Worm (Caenorhabditis elegans) whole organism, midembryonic: ENCODE data around the gene C18H9.1.

Experiments used
- T22C8.4 ChIP-seq: fragments of 200-800 bp; sonication (Bioruptor generic); IDR thresholded peaks from 2 replicates; pipeline ENCODE4 v1.3.6; 2022; ENCODE audit warnings: missing genetic modification characterization, missing compliant biosample characterization
- cog-1 ChIP-seq: sonication (generic microtip); optimal IDR thresholded peaks from 2 replicates; lab custom pipeline; 2016; ENCODE audit warnings: missing genetic modification characterization, missing compliant biosample characterization
- flt-1 ChIP-seq: fragments of 200-800 bp; sonication (Bioruptor generic); IDR thresholded peaks from 2 replicates; pipeline ENCODE4 v1.3.6; 2022; ENCODE audit warnings: missing genetic modification characterization, missing compliant biosample characterization
- klf-2 ChIP-seq: fragments of 200-800 bp; sonication (Bioruptor generic); conservative IDR thresholded peaks from 2 replicates; pipeline ENCODE4 v1.3.6; 2022; ENCODE audit warnings: missing genetic modification reagents, missing genetic modification characterization, missing compliant biosample characterization
- med-1 ChIP-seq: sonication (generic microtip); optimal IDR thresholded peaks from 2 replicates; lab custom pipeline; 2017; ENCODE audit warnings: missing genetic modification characterization, mild to moderate bottlenecking, missing compliant biosample characterization, antibody characterized with exemption, missing genetic modification reagents; ENCODE audit not compliant: insufficient read depth
- ref-1 ChIP-seq: fragments of 200-800 bp; sonication (Bioruptor generic); conservative IDR thresholded peaks from 2 replicates; pipeline ENCODE4 v1.3.6; 2022; ENCODE audit warnings: missing genetic modification reagents, missing genetic modification characterization, missing compliant biosample characterization
- tab-1 ChIP-seq: fragments of 200-800 bp; sonication (Bioruptor generic); IDR thresholded peaks from 2 replicates; pipeline ENCODE4 v1.3.6; 2022; ENCODE audit warnings: missing genetic modification characterization, missing compliant biosample characterization
- ztf-23 ChIP-seq: fragments of 200-800 bp; sonication (Bioruptor generic); IDR thresholded peaks from 2 replicates; pipeline ENCODE4 v1.3.6; 2022; ENCODE audit warnings: missing genetic modification reagents, missing genetic modification characterization, missing compliant biosample characterization
- ztf-29 ChIP-seq: fragments of 200-800 bp; sonication (Bioruptor generic); IDR thresholded peaks from 2 replicates; pipeline ENCODE4 v1.3.6; 2022; ENCODE audit warnings: missing genetic modification reagents, missing genetic modification characterization, missing compliant biosample characterization

C18H9.1 gene

DNA sequence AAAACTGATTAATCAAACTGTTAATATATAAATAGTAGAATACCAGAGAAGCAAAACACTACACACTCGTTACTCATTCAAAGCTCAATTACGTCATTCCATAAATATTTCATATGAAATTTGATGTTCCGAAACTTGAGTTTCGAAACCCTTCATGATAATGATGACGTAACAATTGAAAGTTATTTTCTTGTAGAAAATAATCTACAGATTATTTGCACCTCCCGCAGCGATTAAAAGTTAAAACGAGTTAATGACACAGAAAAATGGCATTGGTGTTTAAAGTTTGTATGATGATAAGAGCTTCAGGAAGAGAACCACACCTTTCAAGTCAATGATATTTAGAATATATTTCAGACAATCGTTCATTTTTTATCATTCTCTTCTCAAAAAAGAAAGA, 25.0 kb upstream of the C18H9.1 start, which contains the start of gene H43E16.1:
Gene H43E16.1, plus strand, starts transcription at position 375 of the 400 bp plus-strand sequence.
- TF ChIP-seq T22C8.4 (GFP tag; lab: Robert Waterston, UW) = no peak
- no peak for TF ChIP-seq tab-1 (GFP tag; lab: Robert Waterston, UW)
- no peak for TF ChIP-seq cog-1 (tag; lab: Kevin White, UChicago)
- no peak for TF ChIP-seq klf-2 (GFP tag; lab: Robert Waterston, UW)
- no peak for TF ChIP-seq ref-1 (GFP tag; lab: Robert Waterston, UW)
- no peak for TF ChIP-seq ztf-29 (GFP tag; lab: Robert Waterston, UW)
- no peak for TF ChIP-seq med-1 (GFP tag; lab: Kevin White, UChicago)
- TF ChIP-seq ztf-23 (GFP tag; lab: Robert Waterston, UW) = no peak
- TF ChIP-seq flt-1 = no peak

DNA sequence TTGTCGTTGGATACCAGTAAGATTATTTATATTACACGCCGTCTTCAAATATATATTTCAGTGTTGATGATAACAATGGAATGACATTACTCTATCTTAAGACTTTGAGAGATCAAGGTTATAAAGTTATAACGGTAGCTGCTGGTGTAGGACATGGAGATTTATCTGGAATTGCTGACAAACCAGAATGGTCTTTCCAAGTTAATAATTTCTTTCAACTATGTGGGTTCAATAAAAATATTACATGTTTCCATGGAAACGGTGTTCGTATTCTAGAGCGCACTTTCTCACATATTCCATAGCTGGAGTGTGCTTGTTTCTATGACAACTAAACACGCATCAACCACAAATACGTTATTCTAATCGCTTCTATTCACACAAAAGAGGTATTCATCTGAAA, 19.2 kb upstream of the C18H9.1 start, which contains the start of gene ift-74:
Gene ift-74, plus strand, starts transcription at position 301 of the 400 bp plus-strand sequence.
- TF ChIP-seq ztf-23 (GFP tag; lab: Robert Waterston, UW) (no peak), tab-1 (GFP tag; lab: Robert Waterston, UW) (no peak), ztf-29 (GFP tag; lab: Robert Waterston, UW) (no peak), cog-1 (tag; lab: Kevin White, UChicago) (no peak), klf-2 (GFP tag; lab: Robert Waterston, UW) (no peak), flt-1 (no peak)

DNA sequence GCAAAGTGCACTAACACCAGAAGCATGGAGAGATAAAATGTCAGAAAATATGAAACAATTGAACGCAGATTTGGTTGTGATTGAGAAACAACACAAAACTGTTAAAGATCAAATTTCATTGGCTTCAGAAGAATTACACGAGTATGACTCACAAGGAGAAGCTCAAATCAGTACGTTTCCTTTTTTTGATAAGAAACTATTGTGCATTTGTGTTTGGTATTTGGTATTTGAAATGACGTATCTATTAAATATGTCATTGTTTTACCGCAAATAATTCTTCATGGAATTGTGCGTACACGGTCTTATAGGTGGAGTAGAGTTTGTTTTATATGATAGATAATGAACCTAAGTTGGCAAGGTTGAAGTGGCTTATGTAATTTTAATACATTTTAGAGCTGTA, 17.4 kb upstream of the C18H9.1 start:
- TF ChIP-seq ztf-29 (GFP tag; lab: Robert Waterston, UW) = no peak
- no peak for TF ChIP-seq flt-1
- TF ChIP-seq klf-2 (GFP tag; lab: Robert Waterston, UW) = no peak
- TF ChIP-seq T22C8.4 (GFP tag; lab: Robert Waterston, UW) = no peak
- TF ChIP-seq tab-1 (GFP tag; lab: Robert Waterston, UW) = no peak
- TF ChIP-seq cog-1 (tag; lab: Kevin White, UChicago) = no peak
- TF ChIP-seq ref-1 (GFP tag; lab: Robert Waterston, UW) = no peak
- TF ChIP-seq med-1 (GFP tag; lab: Kevin White, UChicago) = no peak
- no peak for TF ChIP-seq ztf-23 (GFP tag; lab: Robert Waterston, UW)

DNA sequence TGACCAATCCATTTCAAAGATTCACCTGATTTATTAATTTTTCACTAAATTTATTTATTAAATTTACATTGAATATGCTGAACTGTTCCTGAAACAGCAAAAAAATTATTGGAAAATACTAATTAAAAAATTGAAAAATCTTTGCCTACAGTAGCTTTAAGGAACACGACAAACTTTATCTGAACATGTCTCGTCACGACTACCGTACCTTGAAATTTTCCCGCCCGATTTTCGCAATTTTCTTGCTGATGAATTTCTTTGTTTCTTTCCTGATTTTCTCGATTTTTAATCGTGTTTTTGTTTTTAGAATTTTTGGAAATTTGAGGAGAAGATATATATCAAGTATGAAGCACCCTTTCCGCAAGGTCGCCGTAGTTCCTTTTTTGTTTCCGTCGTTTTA, 16.0 kb upstream of the C18H9.1 start:
- TF ChIP-seq ztf-23 (GFP tag; lab: Robert Waterston, UW) (no peak), flt-1 (no peak), ref-1 (GFP tag; lab: Robert Waterston, UW) (no peak), T22C8.4 (GFP tag; lab: Robert Waterston, UW) (no peak), ztf-29 (GFP tag; lab: Robert Waterston, UW) (no peak), tab-1 (GFP tag; lab: Robert Waterston, UW) (no peak), klf-2 (GFP tag; lab: Robert Waterston, UW) (no peak), cog-1 (tag; lab: Kevin White, UChicago) (no peak), med-1 (GFP tag; lab: Kevin White, UChicago) (no peak)

DNA sequence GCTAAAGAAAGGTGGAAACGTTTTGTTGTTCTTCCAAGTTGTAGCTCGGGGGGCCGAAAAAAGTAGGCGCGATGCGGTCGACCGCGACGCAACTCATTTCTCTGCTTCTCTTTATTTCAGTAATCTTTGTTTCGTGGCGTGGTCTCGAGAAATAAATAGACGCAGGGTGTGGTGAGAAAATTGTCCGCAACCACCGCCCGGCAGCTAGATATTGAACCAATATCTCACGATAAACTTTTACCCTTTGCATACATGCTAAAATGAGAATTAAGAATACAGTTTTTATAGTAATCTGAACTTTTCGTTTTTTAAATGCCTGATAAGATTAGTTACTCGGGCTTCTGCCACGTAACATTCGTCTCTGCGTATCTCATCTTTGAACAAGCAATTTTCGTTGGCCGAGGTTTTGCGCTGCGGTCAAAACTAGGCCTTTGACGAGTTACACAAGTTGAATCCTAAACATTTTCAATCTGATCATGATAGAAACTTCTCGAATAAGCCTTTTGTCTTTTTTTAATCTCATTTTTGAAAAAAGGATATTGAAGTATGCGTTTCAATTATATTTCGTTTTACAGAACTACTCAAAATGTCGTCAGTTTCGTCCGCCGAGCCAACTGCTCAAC, 15.1 kb upstream of the C18H9.1 start, which contains the start of gene gyf-1:
Gene gyf-1, plus strand, starts transcription at position 573 of the 623 bp plus-strand sequence.
- TF ChIP-seq flt-1 (no peak), T22C8.4 (GFP tag; lab: Robert Waterston, UW) (no peak), tab-1 (GFP tag; lab: Robert Waterston, UW) (no peak), ztf-23 (GFP tag; lab: Robert Waterston, UW) (no peak), cog-1 (tag; lab: Kevin White, UChicago) (no peak), ref-1 (GFP tag; lab: Robert Waterston, UW) (no peak), ztf-29 (GFP tag; lab: Robert Waterston, UW) (no peak), klf-2 (GFP tag; lab: Robert Waterston, UW) (no peak), med-1 (GFP tag; lab: Kevin White, UChicago) (no peak)

DNA sequence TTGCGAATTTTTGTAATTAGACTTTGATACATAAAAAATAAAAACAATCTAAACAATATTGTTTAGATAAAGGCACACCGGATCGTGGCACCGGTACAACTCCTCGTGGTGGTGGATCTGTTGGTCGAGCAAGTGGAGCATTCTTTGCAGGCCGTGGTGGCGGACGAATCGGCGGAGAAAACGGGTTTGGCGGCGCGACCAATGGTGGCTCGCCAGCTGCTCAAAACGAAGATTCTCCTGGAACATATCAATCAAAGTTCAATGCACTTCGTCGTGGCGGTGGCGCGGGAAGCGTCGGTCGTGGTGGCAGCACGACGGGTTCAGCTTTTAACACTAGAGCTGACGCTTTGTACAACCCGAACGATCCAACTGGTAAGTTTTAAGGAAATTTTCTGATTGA, 12.9 kb upstream of the C18H9.1 start:
- no peak for TF ChIP-seq klf-2 (GFP tag; lab: Robert Waterston, UW)

DNA sequence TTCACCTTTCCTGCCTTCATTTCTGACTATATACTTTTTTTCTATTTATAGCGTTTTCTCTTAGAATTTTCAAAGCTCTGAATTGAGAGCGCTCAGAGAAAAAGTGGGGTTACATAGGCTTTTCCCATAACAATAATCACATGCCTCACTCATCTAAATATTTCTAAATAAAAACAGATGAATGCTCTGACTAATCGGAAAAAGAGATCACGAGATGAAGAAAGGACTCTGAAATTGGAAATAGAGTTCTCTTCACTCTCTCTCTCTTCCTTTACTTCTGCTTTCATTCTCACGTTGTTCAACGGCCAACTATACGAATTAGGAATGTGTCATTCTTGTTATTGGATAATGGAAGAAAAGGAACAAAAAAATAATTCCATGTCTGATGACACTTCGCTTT, 9.8 kb upstream of the C18H9.1 start:
- TF ChIP-seq klf-2 (GFP tag; lab: Robert Waterston, UW) = no peak
- no peak for TF ChIP-seq cog-1 (tag; lab: Kevin White, UChicago)
- TF ChIP-seq ref-1 (GFP tag; lab: Robert Waterston, UW) = no peak
- no peak for TF ChIP-seq tab-1 (GFP tag; lab: Robert Waterston, UW)
- TF ChIP-seq ztf-29 (GFP tag; lab: Robert Waterston, UW) = no peak
- TF ChIP-seq med-1 (GFP tag; lab: Kevin White, UChicago) = no peak
- TF ChIP-seq flt-1 = no peak
- TF ChIP-seq T22C8.4 (GFP tag; lab: Robert Waterston, UW) = no peak
- no peak for TF ChIP-seq ztf-23 (GFP tag; lab: Robert Waterston, UW)

DNA sequence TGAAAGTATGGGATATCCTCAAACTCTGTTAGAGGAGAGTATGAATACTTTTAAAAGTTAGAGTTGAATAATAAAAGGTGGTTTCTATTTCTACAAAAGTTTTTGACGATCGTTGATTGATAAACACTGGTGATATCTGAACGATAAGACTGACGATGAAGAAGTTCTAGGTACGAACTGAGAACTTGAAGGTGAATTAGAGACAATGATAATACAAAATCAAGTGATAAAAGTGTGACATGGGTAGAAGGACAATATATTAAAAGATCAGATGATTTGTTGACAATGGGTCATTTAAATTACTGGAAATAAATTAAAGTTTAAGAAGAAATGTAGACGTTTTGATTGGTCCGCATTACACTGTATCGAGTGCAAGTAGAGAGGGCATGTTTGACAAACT, 3.5 kb upstream of the C18H9.1 start, which contains the start of gene C18H9.5:
Gene C18H9.5, minus strand, starts transcription at position 179 of the 400 bp plus-strand sequence.
- no peak for TF ChIP-seq ref-1 (GFP tag; lab: Robert Waterston, UW)
- no peak for TF ChIP-seq med-1 (GFP tag; lab: Kevin White, UChicago)
- no peak for TF ChIP-seq T22C8.4 (GFP tag; lab: Robert Waterston, UW)
- no peak for TF ChIP-seq ztf-23 (GFP tag; lab: Robert Waterston, UW)
- TF ChIP-seq klf-2 (GFP tag; lab: Robert Waterston, UW) = no peak
- no peak for TF ChIP-seq cog-1 (tag; lab: Kevin White, UChicago)
- TF ChIP-seq ztf-29 (GFP tag; lab: Robert Waterston, UW) = no peak
- no peak for TF ChIP-seq tab-1 (GFP tag; lab: Robert Waterston, UW)
- no peak for TF ChIP-seq flt-1

DNA sequence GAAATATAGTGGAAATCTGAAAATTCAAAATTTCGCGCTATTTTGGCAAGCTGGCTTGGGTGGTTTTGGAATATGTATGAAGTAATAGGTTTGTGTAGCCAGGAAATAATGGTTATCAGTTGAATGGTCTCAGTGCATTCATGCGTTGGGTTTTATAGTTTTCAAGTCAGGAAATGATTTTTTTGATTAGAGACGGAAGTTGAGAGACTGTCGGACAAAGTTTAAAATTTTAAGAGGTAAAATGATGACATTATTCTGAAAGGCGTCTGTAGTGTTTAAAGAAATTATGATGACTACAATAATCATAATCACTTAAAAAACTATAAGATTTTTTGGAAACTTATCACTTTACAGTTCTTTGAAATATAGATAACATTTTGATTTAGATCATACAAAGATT, 2.6 kb downstream of the C18H9.1 start, which contains the start of gene C18H9.6:
Gene C18H9.6, minus strand, starts transcription at position 129 of the 400 bp plus-strand sequence.
- TF ChIP-seq T22C8.4 (GFP tag; lab: Robert Waterston, UW) (no peak), med-1 (GFP tag; lab: Kevin White, UChicago) (no peak), tab-1 (GFP tag; lab: Robert Waterston, UW) (no peak), ztf-29 (GFP tag; lab: Robert Waterston, UW) (no peak), flt-1 (no peak), klf-2 (GFP tag; lab: Robert Waterston, UW) (no peak), ztf-23 (GFP tag; lab: Robert Waterston, UW) (no peak)
